Fruit fly (Drosophila melanogaster) whole organism, embryonic: ENCODE data around the gene GstD11.

Experiments used
- Aef1 ChIP-seq: fragments of 200-800 bp; sonication (Bioruptor generic); IDR thresholded peaks from 3 replicates; pipeline ENCODE4 v1.3.6; 2022; ENCODE audit warnings: missing biosample characterization, missing genetic modification characterization
- Awh ChIP-seq: fragments of 200-800 bp; sonication (Bioruptor generic); IDR thresholded peaks from 2 replicates; pipeline ENCODE4, ENCODE4 v1.3.6; 2022; ENCODE audit warnings: missing biosample characterization, missing genetic modification characterization
- CG11398 ChIP-seq: fragments of 200-800 bp; sonication (Bioruptor generic); optimal IDR thresholded peaks from 2 replicates; lab custom pipeline; 2016; ENCODE audit warnings: missing biosample characterization, missing genetic modification characterization
- CG11695 ChIP-seq: fragments of 200-800 bp; sonication (Bioruptor generic); IDR thresholded peaks from 3 replicates; pipeline ENCODE4 v1.3.6; 2022; ENCODE audit warnings: missing biosample characterization, missing genetic modification characterization
- CG12744 ChIP-seq: fragments of 200-800 bp; sonication (Bioruptor generic); optimal IDR thresholded peaks from 2 replicates; lab custom pipeline; 2016; ENCODE audit warnings: missing biosample characterization, missing genetic modification characterization
- CG13296 ChIP-seq: fragments of 200-800 bp; sonication (Bioruptor generic); optimal IDR thresholded peaks from 3 replicates; lab custom pipeline; 2018; ENCODE audit warnings: missing biosample characterization, mild to moderate bottlenecking, missing genetic modification characterization
- CG13624 ChIP-seq: fragments of 200-800 bp; sonication (Bioruptor generic); optimal IDR thresholded peaks from 2 replicates; lab custom pipeline; 2016; ENCODE audit warnings: missing biosample characterization, missing genetic modification characterization
- CG1603 ChIP-seq: fragments of 200-800 bp; sonication (Bioruptor generic); optimal IDR thresholded peaks from 2 replicates; lab custom pipeline; 2019; ENCODE audit warnings: missing biosample characterization, mild to moderate bottlenecking, missing genetic modification characterization, moderate library complexity
- CG16863 ChIP-seq: fragments of 200-800 bp; sonication (Bioruptor generic); optimal IDR thresholded peaks from 3 replicates; lab custom pipeline; 2016; ENCODE audit warnings: missing biosample characterization, missing genetic modification characterization
- CG17385 ChIP-seq: fragments of 200-800 bp; sonication (Bioruptor generic); optimal IDR thresholded peaks from 3 replicates; lab custom pipeline; 2018; ENCODE audit warnings: missing biosample characterization, mild to moderate bottlenecking, missing genetic modification characterization
- CG17802 ChIP-seq: fragments of 200-800 bp; sonication (Bioruptor generic); optimal IDR thresholded peaks from 2 replicates; lab custom pipeline; 2018; ENCODE audit warnings: missing biosample characterization, mild to moderate bottlenecking, missing genetic modification characterization, moderate library complexity
- CG2120 ChIP-seq: fragments of 200-800 bp; sonication (Bioruptor generic); optimal IDR thresholded peaks from 3 replicates; lab custom pipeline; 2016; ENCODE audit warnings: missing biosample characterization, missing genetic modification characterization
- CG2678 ChIP-seq: fragments of 200-800 bp; sonication (Bioruptor generic); optimal IDR thresholded peaks from 3 replicates; lab custom pipeline; 2019; ENCODE audit warnings: missing biosample characterization, mild to moderate bottlenecking, missing genetic modification characterization, moderate library complexity
- CG30020 ChIP-seq: fragments of 200-800 bp; optimal IDR thresholded peaks from 2 replicates; lab custom pipeline; 2019; ENCODE audit warnings: missing biosample characterization, mild to moderate bottlenecking, missing genetic modification characterization, moderate library complexity
- CG6654 ChIP-seq: fragments of 200-800 bp; sonication (Bioruptor generic); optimal IDR thresholded peaks from 2 replicates; lab custom pipeline; 2017; ENCODE audit warnings: missing biosample characterization, mild to moderate bottlenecking, missing genetic modification characterization
- CG6683 ChIP-seq: fragments of 200-800 bp; sonication (Bioruptor generic); optimal IDR thresholded peaks from 2 replicates; lab custom pipeline; 2017; ENCODE audit warnings: missing biosample characterization, mild to moderate bottlenecking, missing genetic modification characterization, missing genetic modification reagents
- CG7271 ChIP-seq: fragments of 200-800 bp; sonication (Bioruptor generic); optimal IDR thresholded peaks from 2 replicates; lab custom pipeline; 2018; ENCODE audit warnings: missing biosample characterization, mild to moderate bottlenecking, missing genetic modification characterization, moderate library complexity
- CG7556 ChIP-seq: fragments of 200-800 bp; sonication (Bioruptor generic); optimal IDR thresholded peaks from 2 replicates; lab custom pipeline; 2017; ENCODE audit warnings: missing biosample characterization, mild to moderate bottlenecking, missing genetic modification characterization
- CG8944 ChIP-seq: fragments of 200-800 bp; sonication (Bioruptor generic); optimal IDR thresholded peaks from 3 replicates; lab custom pipeline; 2016; ENCODE audit warnings: missing biosample characterization, missing genetic modification characterization
- Dad ChIP-seq: fragments of 200-800 bp; sonication (Bioruptor generic); optimal IDR thresholded peaks from 3 replicates; lab custom pipeline; 2016; ENCODE audit warnings: missing biosample characterization, missing genetic modification characterization
- Deaf1 ChIP-seq: fragments of 200-800 bp; optimal IDR thresholded peaks from 3 replicates; lab custom pipeline; 2019; ENCODE audit warnings: missing biosample characterization, mild to moderate bottlenecking, missing genetic modification characterization, moderate library complexity
- Dll ChIP-seq: fragments of 200-800 bp; sonication (Bioruptor generic); IDR thresholded peaks from 4 replicates; pipeline ENCODE4 v1.3.6; 2022; ENCODE audit warnings: missing biosample characterization, missing genetic modification characterization; ENCODE audit not compliant: partially characterized antibody
- E2f2 ChIP-seq: fragments of 200-800 bp; sonication (Bioruptor generic); IDR thresholded peaks from 2 replicates; pipeline ENCODE4 v1.3.6; 2022; ENCODE audit warnings: missing biosample characterization, missing genetic modification characterization
- Ets65A ChIP-seq: fragments of 200-800 bp; sonication (Bioruptor generic); peaks from one replicate; lab custom pipeline; 2016; ENCODE audit warnings: missing biosample characterization, missing genetic modification characterization
- Fer3 ChIP-seq: fragments of 200-800 bp; sonication (Bioruptor generic); optimal IDR thresholded peaks from 2 replicates; lab custom pipeline; 2018; ENCODE audit warnings: missing biosample characterization, mild to moderate bottlenecking, missing genetic modification characterization, moderate library complexity
- NK7.1 ChIP-seq: fragments of 200-800 bp; sonication (Bioruptor generic); optimal IDR thresholded peaks from 3 replicates; lab custom pipeline; 2016; ENCODE audit warnings: missing biosample characterization, missing genetic modification characterization
- NfI ChIP-seq: fragments of 200-800 bp; sonication (Bioruptor generic); optimal IDR thresholded peaks from 3 replicates; lab custom pipeline; 2018; ENCODE audit warnings: missing biosample characterization, mild to moderate bottlenecking, missing genetic modification characterization, moderate library complexity
- Poxn ChIP-seq: fragments of 200-800 bp; sonication (Bioruptor generic); IDR thresholded peaks from 2 replicates; pipeline ENCODE4 v1.3.6; 2022; ENCODE audit warnings: missing biosample characterization, missing genetic modification characterization
- Ptx1 ChIP-seq: fragments of 200-800 bp; sonication (Bioruptor generic); IDR thresholded peaks from 2 replicates; pipeline ENCODE4 v1.3.6; 2022; ENCODE audit warnings: missing biosample characterization, missing genetic modification characterization
- Scr ChIP-seq: fragments of 200-800 bp; sonication (Bioruptor generic); IDR thresholded peaks from 2 replicates; pipeline ENCODE4 v1.3.6; 2022; ENCODE audit warnings: missing biosample characterization, missing genetic modification characterization; ENCODE audit not compliant: partially characterized antibody
- Side ChIP-seq: fragments of 200-800 bp; sonication (Bioruptor generic); optimal IDR thresholded peaks from 2 replicates; lab custom pipeline; 2016; ENCODE audit warnings: missing biosample characterization, missing genetic modification characterization
- ash1 ChIP-seq: fragments of 200-800 bp; sonication (Bioruptor generic); optimal IDR thresholded peaks from 2 replicates; lab custom pipeline; 2018; ENCODE audit warnings: missing biosample characterization, mild to moderate bottlenecking, missing genetic modification characterization
- btn ChIP-seq: fragments of 200-800 bp; sonication (Bioruptor generic); optimal IDR thresholded peaks from 2 replicates; lab custom pipeline; 2016; ENCODE audit warnings: missing biosample characterization, missing genetic modification characterization
- crp ChIP-seq, 2 experiments: fragments of 200-800 bp; sonication (Bioruptor generic); optimal IDR thresholded peaks; 2 replicates in 1 of 2; 3 replicates in 1 of 2; lab custom pipeline; 2017; ENCODE audit warnings: missing biosample characterization in 2 of 2, missing genetic modification characterization in 2 of 2, mild to moderate bottlenecking in 1 of 2, moderate library complexity in 1 of 2
- dimm ChIP-seq: fragments of 200-800 bp; sonication (Bioruptor generic); IDR thresholded peaks from 2 replicates; pipeline ENCODE4 v1.3.6; 2022; ENCODE audit warnings: missing biosample characterization, missing genetic modification characterization
- emc ChIP-seq: fragments of 200-800 bp; sonication (Bioruptor generic); optimal IDR thresholded peaks from 2 replicates; lab custom pipeline; 2016; ENCODE audit warnings: missing biosample characterization, missing genetic modification characterization
- en ChIP-seq: fragments of 200-800 bp; sonication (Bioruptor generic); optimal IDR thresholded peaks from 2 replicates; lab custom pipeline; 2016; ENCODE audit warnings: missing biosample characterization, missing genetic modification characterization
- grn ChIP-seq: fragments of 200-800 bp; sonication (Bioruptor generic); optimal IDR thresholded peaks from 3 replicates; lab custom pipeline; 2017; ENCODE audit warnings: missing biosample characterization, missing genetic modification characterization
- hth ChIP-seq: fragments of >200 bp; optimal IDR thresholded peaks from 2 replicates; lab custom pipeline; 2017; ENCODE audit warnings: inconsistent platforms
- jing ChIP-seq: fragments of 200-800 bp; sonication (Bioruptor generic); optimal IDR thresholded peaks from 2 replicates; lab custom pipeline; 2018; ENCODE audit warnings: missing biosample characterization, mild to moderate bottlenecking, missing genetic modification characterization
- lab ChIP-seq: fragments of 200-800 bp; sonication (Bioruptor generic); optimal IDR thresholded peaks from 3 replicates; lab custom pipeline; 2017; ENCODE audit warnings: missing biosample characterization, missing genetic modification characterization, mild to moderate bottlenecking, moderate library complexity, missing genetic modification reagents
- lmd ChIP-seq: fragments of 200-800 bp; sonication (Bioruptor generic); IDR thresholded peaks from 2 replicates; pipeline ENCODE4 v1.3.6; 2022; ENCODE audit warnings: missing biosample characterization, missing genetic modification characterization
- mld ChIP-seq: fragments of 200-800 bp; sonication (Bioruptor generic); IDR thresholded peaks from 3 replicates; pipeline ENCODE4 v1.3.6; 2022; ENCODE audit warnings: missing biosample characterization, missing genetic modification characterization; ENCODE audit not compliant: partially characterized antibody
- nerfin-2 ChIP-seq: fragments of 200-800 bp; sonication (Bioruptor generic); IDR thresholded peaks from 2 replicates; pipeline ENCODE4 v1.3.6; 2022; ENCODE audit warnings: missing biosample characterization, missing genetic modification characterization; ENCODE audit not compliant: partially characterized antibody
- sd ChIP-seq: fragments of 200-800 bp; sonication (Bioruptor generic); optimal IDR thresholded peaks from 3 replicates; lab custom pipeline; 2018; ENCODE audit warnings: missing biosample characterization, mild to moderate bottlenecking, missing genetic modification characterization, moderate library complexity
- sens-2 ChIP-seq: fragments of 200-800 bp; sonication (Bioruptor generic); IDR thresholded peaks from 2 replicates; pipeline ENCODE4 v1.3.6; 2022; ENCODE audit warnings: missing biosample characterization, missing genetic modification characterization
- slbo ChIP-seq: fragments of 200-800 bp; sonication (Bioruptor generic); IDR thresholded peaks from 2 replicates; pipeline ENCODE4 v1.3.6; 2022; ENCODE audit warnings: missing biosample characterization, missing genetic modification characterization
- sqz ChIP-seq: fragments of 200-800 bp; sonication (Bioruptor generic); optimal IDR thresholded peaks from 3 replicates; lab custom pipeline; 2018; ENCODE audit warnings: missing biosample characterization, mild to moderate bottlenecking, missing genetic modification characterization
- stwl ChIP-seq: fragments of 200-800 bp; sonication (Bioruptor generic); optimal IDR thresholded peaks from 3 replicates; lab custom pipeline; 2018; ENCODE audit warnings: missing biosample characterization, mild to moderate bottlenecking, missing genetic modification characterization, moderate library complexity
- tap ChIP-seq: fragments of 200-800 bp; optimal IDR thresholded peaks from 3 replicates; lab custom pipeline; 2019; ENCODE audit warnings: missing biosample characterization, mild to moderate bottlenecking, missing genetic modification characterization, moderate library complexity
- wdn ChIP-seq: fragments of 200-800 bp; sonication (Bioruptor generic); IDR thresholded peaks from 2 replicates; pipeline ENCODE4 v1.3.6; 2022; ENCODE audit warnings: missing biosample characterization, missing genetic modification characterization
- zfh2 ChIP-seq: fragments of 200-800 bp; sonication (Bioruptor generic); optimal IDR thresholded peaks from 2 replicates; lab custom pipeline; 2016; ENCODE audit warnings: missing biosample characterization, missing genetic modification characterization

GstD11 gene

dm6 chr3R:12426310-12426653 lies 43.1 kb downstream of the GstD11 start, which contains the start of gene NANS (continued):
- TF ChIP-seq Deaf1 (tag; lab: Kevin White, UChicago) = no peak
- TF ChIP-seq CG7556 (GFP tag; lab: Kevin White, UChicago) = no peak
- no peak for TF ChIP-seq en (GFP tag; lab: Kevin White, UChicago)
- no peak for TF ChIP-seq CG17802
- TF ChIP-seq dimm (GFP tag; lab: Robert Waterston, UW) = no peak
- no peak for TF ChIP-seq Dad
- peak; percentile 38; the same call in 1 of the 2 replicates for TF ChIP-seq nerfin-2 (GFP tag; lab: Robert Waterston, UW)
- no peak for TF ChIP-seq zfh2
- no peak for TF ChIP-seq wdn (GFP tag; lab: Robert Waterston, UW)
- no peak for TF ChIP-seq CG30020 (tag; lab: Kevin White, UChicago)
- TF ChIP-seq emc (GFP tag; lab: Kevin White, UChicago) = no peak
- TF ChIP-seq Awh (GFP tag; lab: Robert Waterston, UW) = no peak
- TF ChIP-seq sens-2 (GFP tag; lab: Robert Waterston, UW) = no peak
- no peak for TF ChIP-seq Ets65A
- no peak for TF ChIP-seq CG11398 (GFP tag; lab: Kevin White, UChicago)
- TF ChIP-seq CG1603 (tag; lab: Kevin White, UChicago) = no peak
- TF ChIP-seq mld (GFP tag; lab: Robert Waterston, UW) = 0 out of 3 replicates have a peak, but pooled peaks have one; percentile 5
- TF ChIP-seq ash1 (GFP tag; lab: Kevin White, UChicago) = no peak
- no peak for TF ChIP-seq NK7.1 (GFP tag; lab: Kevin White, UChicago)
- TF ChIP-seq Ptx1 (GFP tag; lab: Robert Waterston, UW) = no peak
- TF ChIP-seq CG12744 (GFP tag; lab: Kevin White, UChicago) = no peak
- TF ChIP-seq sd (tag; lab: Kevin White, UChicago) = no peak
- TF ChIP-seq CG7271 (tag; lab: Kevin White, UChicago) = no peak
- TF ChIP-seq CG6654 = no peak
- no peak for TF ChIP-seq lmd
- no peak for TF ChIP-seq CG8944
- peak; percentile 21 for TF ChIP-seq CG17385 (GFP tag; lab: Kevin White, UChicago)
- TF ChIP-seq btn = no peak
- TF ChIP-seq Poxn (GFP tag; lab: Robert Waterston, UW) = no peak
- TF ChIP-seq grn (GFP tag; lab: Kevin White, UChicago) = no peak
- TF ChIP-seq E2f2 (GFP tag; lab: Robert Waterston, UW) = peak; percentile 57
- peak; percentile 6 for TF ChIP-seq stwl (tag; lab: Kevin White, UChicago)
- TF ChIP-seq Aef1 (GFP tag; lab: Robert Waterston, UW) = no peak
- TF ChIP-seq CG2120 (GFP tag; lab: Kevin White, UChicago) = no peak
- no peak for TF ChIP-seq hth (lab: Kevin White, UChicago)
- peak; percentile 9 for TF ChIP-seq Fer3 (tag; lab: Kevin White, UChicago)
- TF ChIP-seq NfI (GFP tag; lab: Kevin White, UChicago) = peak; percentile 8
- no peak for TF ChIP-seq CG16863
- peak; percentile 47; the same call in 1 of the 2 replicates for TF ChIP-seq Scr (GFP tag; lab: Robert Waterston, UW)
- TF ChIP-seq slbo (GFP tag; lab: Robert Waterston, UW) = no peak
- TF ChIP-seq Side (GFP tag; lab: Kevin White, UChicago) = no peak
- peak; percentile 5 for TF ChIP-seq CG13296 (GFP tag; lab: Kevin White, UChicago)
- TF ChIP-seq lab (GFP tag; lab: Kevin White, UChicago) = no peak
- TF ChIP-seq jing (GFP tag; lab: Kevin White, UChicago) = no peak
- no peak for TF ChIP-seq CG11695
- TF ChIP-seq CG2678 (tag; lab: Kevin White, UChicago) = no peak
- TF ChIP-seq tap (tag; lab: Kevin White, UChicago) = no peak
- peak; percentile 44; the same call in 1 of the 4 replicates for TF ChIP-seq Dll (GFP tag; lab: Robert Waterston, UW)
- TF ChIP-seq CG13624 = no peak
- no peak for TF ChIP-seq CG6683
- no peak for TF ChIP-seq crp (GFP tag; optimal IDR thresholded peaks at IDR 0.05; lab: Kevin White, UChicago)
- TF ChIP-seq sqz (GFP tag; lab: Kevin White, UChicago) = no peak
